Fruit fly (Drosophila melanogaster): Measurements from ENCODE around the gene yellow-k.
A peak's percentile ranks its signal among the peaks of the same experiment; 100 is the strongest.

The yellow-k gene

dm6 chr3L:15534274-15535227, 14.1 kb downstream of the yellow-k start (continued):
- peak; percentile 15 for TF ChIP-seq CG10431 (GFP tag; optimal IDR thresholded peaks at IDR 0.05)
- TF ChIP-seq fd96Cb (tag; optimal IDR thresholded peaks at IDR 0.05): peak; percentile 57

dm6 chr3L:15535228-15535598, 14.8 kb downstream of the yellow-k start, which contains the start of gene CrebA:
Gene CrebA (plus strand): TSS chr3L:15535395.
- TF ChIP-seq hbn (GFP tag; IDR thresholded peaks at IDR 0.05; ENCODE audit: partially characterized antibody) (0 out of 2 replicates have a peak, but pooled peaks have one; percentile 20), CG4282 (GFP tag; optimal IDR thresholded peaks at IDR 0.05) (no peak), CG8290 (GFP tag; optimal IDR thresholded peaks at IDR 0.05) (no peak), CG8290 (tag; optimal IDR thresholded peaks at IDR 0.05) (peak in 1 of 2 experiments; percentile 20), HLH3B (GFP tag; IDR thresholded peaks at IDR 0.05) (peak; percentile 13; the same call in 1 of the 2 replicates), Dll (GFP tag; IDR thresholded peaks at IDR 0.05; ENCODE audit: partially characterized antibody) (0 out of 4 replicates have a peak, but pooled peaks have one; percentile 15), Deaf1 (tag; optimal IDR thresholded peaks at IDR 0.05) (peak; percentile 53), CG7745 (tag; optimal IDR thresholded peaks at IDR 0.05) (peak; percentile 4), CG1832 (GFP tag; optimal IDR thresholded peaks at IDR 0.05) (peak; percentile 83), Med (GFP tag) (peak; percentile 15), lilli (GFP tag; optimal IDR thresholded peaks at IDR 0.05) (no peak), Blimp-1 (GFP tag; optimal IDR thresholded peaks at IDR 0.05) (no peak), MTF-1 (GFP tag; optimal IDR thresholded peaks at IDR 0.05; ENCODE audit: borderline replicate concordance) (peak; percentile 13), stc (GFP tag; IDR thresholded peaks at IDR 0.05) (peak; percentile 34; the same call in 1 of the 2 replicates), Bgb (GFP tag; IDR thresholded peaks at IDR 0.05; ENCODE audit: partially characterized antibody) (peak; percentile 30; the same call in 1 of the 2 replicates), HLHmδ (GFP tag; optimal IDR thresholded peaks at IDR 0.05) (peak; percentile 40), chinmo (GFP tag; IDR thresholded peaks at IDR 0.05; ENCODE audit: partially characterized antibody) (peak; percentile 76; the same call in 1 of the 4 replicates), CG18599 (GFP tag; optimal IDR thresholded peaks at IDR 0.05) (no peak), run (tag; optimal IDR thresholded peaks at IDR 0.05) (no peak), CG14710 (tag; optimal IDR thresholded peaks at IDR 0.05) (no peak), Jarid2 (GFP tag; optimal IDR thresholded peaks at IDR 0.05) (peak; percentile 81), yki (optimal IDR thresholded peaks at IDR 0.05) (peak; percentile 70), Trl (optimal IDR thresholded peaks at IDR 0.05) (peak; percentile 94 to 95), Trl (GFP tag; optimal IDR thresholded peaks at IDR 0.05) (no peak), HmgD (GFP tag; optimal IDR thresholded peaks at IDR 0.05) (no peak), Dbx (GFP tag; IDR thresholded peaks at IDR 0.05) (0 out of 3 replicates have a peak, but pooled peaks have one; percentile 10), CG3163 (GFP tag; optimal IDR thresholded peaks at IDR 0.05) (peak; percentile 92), ci (GFP tag; IDR thresholded peaks at IDR 0.05) (peak; percentile 36; the same call in 1 of the 3 replicates), CG10321 (GFP tag; IDR thresholded peaks at IDR 0.05) (peak; percentile 55; the same call in 1 of the 2 replicates), CG12219 (GFP tag; optimal IDR thresholded peaks at IDR 0.05) (no peak), CG17385 (GFP tag; optimal IDR thresholded peaks at IDR 0.05) (no peak), Adf1 (GFP tag; IDR thresholded peaks at IDR 0.05) (peak; percentile 90), chm (GFP tag; IDR thresholded peaks at IDR 0.05) (peak; percentile 70; the same call in 1 of the 2 replicates), CG31441 (GFP tag; IDR thresholded peaks at IDR 0.05) (0 out of 2 replicates have a peak, but pooled peaks have one; percentile 6), Scr (GFP tag; IDR thresholded peaks at IDR 0.05; ENCODE audit: partially characterized antibody) (peak; percentile 21; the same call in 1 of the 2 replicates), vvl (GFP tag; IDR thresholded peaks at IDR 0.05) (peak; percentile 37; the same call in 1 of the 2 replicates), CG2199 (GFP tag; IDR thresholded peaks at IDR 0.05) (peak; percentile 93), Nf-YC (tag; optimal IDR thresholded peaks at IDR 0.05) (no peak), CG42726 (GFP tag; IDR thresholded peaks at IDR 0.05; ENCODE audit: partially characterized antibody) (peak; percentile 7; the same call in 1 of the 2 replicates)

All from whole organism, embryonic.